Worm (Caenorhabditis elegans): Measurements from ENCODE around the gene srz-70.

DNA sequence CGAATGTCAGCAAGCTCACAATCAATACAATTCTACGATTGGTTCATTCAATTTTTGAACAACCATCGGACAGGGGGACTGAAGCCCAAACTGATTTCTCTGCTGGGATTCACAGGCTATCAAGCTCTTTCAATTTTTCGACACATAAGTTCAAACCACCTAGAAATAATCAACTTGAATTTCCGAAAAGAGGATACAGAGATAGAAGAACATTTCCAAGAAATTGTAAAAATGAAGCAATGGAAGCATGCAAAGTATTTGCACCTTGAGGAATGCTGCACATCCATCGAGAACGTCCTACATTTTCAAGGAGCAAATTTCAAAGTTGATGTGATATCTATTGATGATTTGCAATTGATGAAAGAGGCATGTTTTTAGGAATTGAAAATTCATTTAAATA lies 11.1 kb downstream of the srz-70 start:
- TF ChIP-seq somi-1 (GFP tag; optimal IDR thresholded peaks at IDR 0.05) = no peak
- TF ChIP-seq let-607 (tag; optimal IDR thresholded peaks at IDR 0.05) = no peak
- TF ChIP-seq madf-10 (tag; optimal IDR thresholded peaks at IDR 0.05) = no peak
- TF ChIP-seq atf-7 (tag; optimal IDR thresholded peaks at IDR 0.05) = no peak
- TF ChIP-seq Y56A3A.18 (GFP tag; IDR thresholded peaks at IDR 0.05) = no peak
- no peak for TF ChIP-seq T26A5.8 (tag; optimal IDR thresholded peaks at IDR 0.05)
- TF ChIP-seq unc-62 (GFP tag; optimal IDR thresholded peaks at IDR 0.05) = no peak
- TF ChIP-seq egl-44 (GFP tag; IDR thresholded peaks at IDR 0.05) = no peak
- no peak for TF ChIP-seq F52B5.7 (tag; optimal IDR thresholded peaks at IDR 0.05)
- no peak for TF ChIP-seq pha-4 (tag; optimal IDR thresholded peaks at IDR 0.05)
- TF ChIP-seq lin-40 (tag; optimal IDR thresholded peaks at IDR 0.05) = no peak
- TF ChIP-seq ama-1 (optimal IDR thresholded peaks at IDR 0.05) = no peak
- no peak for TF ChIP-seq ama-1 (GFP tag; optimal IDR thresholded peaks at IDR 0.05)
- TF ChIP-seq akir-1 (GFP tag; optimal IDR thresholded peaks at IDR 0.05) = no peak
- TF ChIP-seq ztf-6 (GFP tag; IDR thresholded peaks at IDR 0.05) = no peak

Data from whole organism, young adult.